Worm (Caenorhabditis elegans) whole organism, L4/young adult: ENCODE results near the gene Y105C5A.1269.

ENCODE experiments used
- W03F9.2 ChIP-seq: fragments of 150-350 bp; optimal IDR thresholded peaks from 2 replicates; lab custom pipeline; 2014; ENCODE audit warnings: missing biosample characterization, missing genetic modification characterization
- dao-5 ChIP-seq: sonication (generic microtip); optimal IDR thresholded peaks from 2 replicates; lab custom pipeline; 2016; ENCODE audit warnings: missing genotype, missing genetic modification characterization, moderate library complexity, missing compliant biosample characterization
- him-1 ChIP-seq: sonication (generic microtip); optimal IDR thresholded peaks from 2 replicates; lab custom pipeline; 2016; ENCODE audit warnings: missing genotype, missing genetic modification reagents, missing genetic modification characterization, missing compliant biosample characterization

Gene Y105C5A.1269

ce11 chrIV:15878262-15878661 lies 31.1 kb downstream of the Y105C5A.1269 start:
- TF ChIP-seq him-1 (no peak), dao-5 (tag; lab: Kevin White, UChicago) (no peak), W03F9.2 (tag; lab: Kevin White, UChicago) (no peak)

- no peak for TF ChIP-seq dao-5 (tag; lab: Kevin White, UChicago)
- TF ChIP-seq him-1: no peak
Observed at ce11 chrIV:15880114-15880513, 32.9 kb downstream of the Y105C5A.1269 start.

- TF ChIP-seq W03F9.2 (tag; lab: Kevin White, UChicago) (no peak), him-1 (no peak), dao-5 (tag; lab: Kevin White, UChicago) (no peak)
Observed at ce11 chrIV:15883922-15884321, 36.7 kb downstream of the Y105C5A.1269 start, which contains the start of gene Y105C5B.3. Y105C5B.3 (plus strand) TSS chrIV:15884222.

- TF ChIP-seq dao-5 (tag; lab: Kevin White, UChicago): no peak
Observed at ce11 chrIV:15894133-15894532, 46.9 kb downstream of the Y105C5A.1269 start, which contains the start of gene srv-14. srv-14 (minus strand) TSS chrIV:15894233.

ce11 chrIV:15894819-15895218 lies 47.6 kb downstream of the Y105C5A.1269 start:
- TF ChIP-seq dao-5 (tag; lab: Kevin White, UChicago) (no peak), W03F9.2 (tag; lab: Kevin White, UChicago) (no peak), him-1 (no peak)
